Worm (Caenorhabditis elegans) whole organism, mixed stage, embryonic: ENCODE measurements around the gene F54H12.10.
"Not testable (repeated sequence)": the region's sequence is repeated elsewhere in the genome, so short reads cannot be mapped to it uniquely, and the experiment has no call there.

Experiments
- bed-3 ChIP-seq: fragments of 200-800 bp; sonication (Bioruptor generic); optimal IDR thresholded peaks from 3 replicates; lab custom pipeline; 2018; ENCODE audit warnings: mild to moderate bottlenecking, missing genetic modification characterization, moderate library complexity, missing compliant biosample characterization
- blmp-1 ChIP-seq: fragments of 150-350 bp; optimal IDR thresholded peaks from 2 replicates; lab custom pipeline; 2014; ENCODE audit warnings: missing biosample characterization, missing genetic modification characterization
- ceh-39 ChIP-seq: fragments of 150-350 bp; optimal IDR thresholded peaks from 2 replicates; lab custom pipeline; 2014; ENCODE audit warnings: missing biosample characterization, missing genetic modification characterization
- ceh-43 ChIP-seq: fragments of 200-800 bp; sonication (Bioruptor generic); optimal IDR thresholded peaks from 2 replicates; lab custom pipeline; 2018; ENCODE audit warnings: mild to moderate bottlenecking, missing genetic modification characterization, moderate library complexity, missing compliant biosample characterization
- ceh-83 ChIP-seq: fragments of 200-800 bp; sonication (Bioruptor generic); optimal IDR thresholded peaks from 2 replicates; lab custom pipeline; 2018; ENCODE audit warnings: mild to moderate bottlenecking, missing genetic modification characterization, missing compliant biosample characterization
- ces-1 ChIP-seq: fragments of 150-350 bp; optimal IDR thresholded peaks from 2 replicates; lab custom pipeline; 2014; ENCODE audit warnings: missing biosample characterization, missing genetic modification reagents, missing genetic modification characterization
- cnd-1 ChIP-seq: fragments of 200-800 bp; sonication (Bioruptor generic); optimal IDR thresholded peaks from 2 replicates; lab custom pipeline; 2018; ENCODE audit warnings: mild to moderate bottlenecking, missing genetic modification characterization, missing compliant biosample characterization
- drap-1 ChIP-seq: fragments of 200-800 bp; sonication (Bioruptor generic); optimal IDR thresholded peaks from 3 replicates; lab custom pipeline; 2018; ENCODE audit warnings: mild to moderate bottlenecking, missing genetic modification characterization, missing compliant biosample characterization
- elt-1 ChIP-seq: sonication (generic microtip); optimal IDR thresholded peaks from 2 replicates; lab custom pipeline; 2017; ENCODE audit warnings: missing genetic modification characterization, mild to moderate bottlenecking, missing compliant biosample characterization, antibody characterized with exemption, moderate library complexity, borderline replicate concordance; ENCODE audit not compliant: insufficient read depth
- ham-2 ChIP-seq: fragments of 200-800 bp; sonication (Bioruptor generic); optimal IDR thresholded peaks from 2 replicates; lab custom pipeline; 2018; ENCODE audit warnings: mild to moderate bottlenecking, missing genetic modification characterization, missing compliant biosample characterization
- hlh-1 ChIP-seq: fragments of 150-350 bp; optimal IDR thresholded peaks from 2 replicates; lab custom pipeline; 2014; ENCODE audit warnings: missing biosample characterization, missing genetic modification reagents, missing genetic modification characterization
- lin-13 ChIP-seq: fragments of 150-350 bp; optimal IDR thresholded peaks from 2 replicates; lab custom pipeline; 2014; ENCODE audit warnings: missing biosample characterization, missing genetic modification characterization
- lsy-2 ChIP-seq: fragments of 150-350 bp; optimal IDR thresholded peaks from 2 replicates; lab custom pipeline; 2014; ENCODE audit warnings: missing biosample characterization, missing genetic modification characterization
- mab-5 ChIP-seq: fragments of 150-350 bp; optimal IDR thresholded peaks from 2 replicates; lab custom pipeline; 2014; ENCODE audit warnings: missing biosample characterization, missing genetic modification characterization
- mep-1 ChIP-seq: fragments of 150-350 bp; optimal IDR thresholded peaks from 2 replicates; lab custom pipeline; 2017; ENCODE audit warnings: missing biosample characterization, missing genetic modification reagents, missing genetic modification characterization, inconsistent platforms
- mls-2 ChIP-seq: sonication (generic microtip); optimal IDR thresholded peaks from 2 replicates; lab custom pipeline; 2016; ENCODE audit warnings: mild to moderate bottlenecking, missing genetic modification characterization, moderate library complexity, missing compliant biosample characterization
- nhr-12 ChIP-seq: fragments of 150-350 bp; optimal IDR thresholded peaks from 2 replicates; lab custom pipeline; 2014; ENCODE audit warnings: missing biosample characterization, missing genetic modification characterization
- nhr-2 ChIP-seq: fragments of 150-350 bp; optimal IDR thresholded peaks from 2 replicates; lab custom pipeline; 2014; ENCODE audit warnings: missing biosample characterization, missing genetic modification characterization
- nhr-237 ChIP-seq: fragments of 150-350 bp; optimal IDR thresholded peaks from 2 replicates; lab custom pipeline; 2014; ENCODE audit warnings: missing biosample characterization, missing genetic modification characterization
- nhr-28 ChIP-seq: fragments of 150-350 bp; optimal IDR thresholded peaks from 2 replicates; lab custom pipeline; 2014; ENCODE audit warnings: missing biosample characterization, missing genetic modification characterization
- nhr-76 ChIP-seq: sonication (generic microtip); optimal IDR thresholded peaks from 2 replicates; lab custom pipeline; 2017; ENCODE audit warnings: missing biosample characterization, missing genetic modification characterization
- pha-4 ChIP-seq: fragments of 150-350 bp; optimal IDR thresholded peaks from 2 replicates; lab custom pipeline; 2018; ENCODE audit warnings: missing biosample characterization, missing genetic modification reagents, missing genetic modification characterization
- sem-2 ChIP-seq: fragments of 200-800 bp; sonication (Bioruptor generic); optimal IDR thresholded peaks from 2 replicates; lab custom pipeline; 2018; ENCODE audit warnings: mild to moderate bottlenecking, missing genetic modification characterization, missing compliant biosample characterization
- snpc-4 ChIP-seq: fragments of 150-350 bp; optimal IDR thresholded peaks from 2 replicates; lab custom pipeline; 2014; ENCODE audit warnings: missing biosample characterization, missing genetic modification characterization
- sptf-1 ChIP-seq: sonication (generic microtip); optimal IDR thresholded peaks from 2 replicates; lab custom pipeline; 2017; ENCODE audit warnings: mild to moderate bottlenecking, missing genetic modification characterization, moderate library complexity, missing compliant biosample characterization
- tbx-8 ChIP-seq: fragments of 200-800 bp; sonication (Bioruptor generic); optimal IDR thresholded peaks from 2 replicates; lab custom pipeline; 2018; ENCODE audit warnings: mild to moderate bottlenecking, missing genetic modification characterization, moderate library complexity, missing compliant biosample characterization
- unc-62 ChIP-seq: fragments of 150-350 bp; optimal IDR thresholded peaks from 2 replicates; lab custom pipeline; 2014; ENCODE audit warnings: missing biosample characterization, missing genetic modification reagents, missing genetic modification characterization
- zip-8 ChIP-seq: fragments of 150-350 bp; optimal IDR thresholded peaks from 2 replicates; lab custom pipeline; 2014; ENCODE audit warnings: missing biosample characterization, missing genetic modification characterization
- ztf-11 ChIP-seq: fragments of 150-350 bp; optimal IDR thresholded peaks from 2 replicates; lab custom pipeline; 2014; ENCODE audit warnings: missing biosample characterization, missing genetic modification characterization

The F54H12.10 gene

ce11 chrIII:7958922-7959609 is at the start of gene F54H12.10:
TSS of gene F54H12.10 (minus strand) at chrIII:7958972.
- not testable (repeated sequence) for TF ChIP-seq lin-13; snpc-4 (tag; lab: Kevin White, UChicago); blmp-1 (tag; lab: Kevin White, UChicago)

- TF ChIP-seq sem-2: no peak
- no peak for TF ChIP-seq nhr-28 (tag; lab: Kevin White, UChicago)
Measured at ce11 chrIII:8004091-8004490, 45.3 kb upstream of the F54H12.10 start, which contains the start of gene C06G4.6. TSS of gene C06G4.6 (plus strand) at chrIII:8004391.

ce11 chrIII:8001557-8001956 is 42.8 kb upstream of the F54H12.10 start:
- TF ChIP-seq ceh-83: no peak
- TF ChIP-seq ceh-39: no peak
- no peak for TF ChIP-seq elt-1 (tag; lab: Kevin White, UChicago)
- no peak for TF ChIP-seq nhr-76 (tag; lab: Kevin White, UChicago)
- no peak for TF ChIP-seq blmp-1 (tag; lab: Kevin White, UChicago)

- no peak for TF ChIP-seq ceh-39
- TF ChIP-seq nhr-12: no peak
- TF ChIP-seq drap-1 (GFP tag; lab: Kevin White, UChicago): no peak
- no peak for TF ChIP-seq sptf-1 (tag; lab: Kevin White, UChicago)
- no peak for TF ChIP-seq zip-8
- no peak for TF ChIP-seq sem-2
- TF ChIP-seq ceh-83: no peak
- no peak for TF ChIP-seq elt-1 (tag; lab: Kevin White, UChicago)
- TF ChIP-seq nhr-2 (tag; lab: Kevin White, UChicago): no peak
- no peak for TF ChIP-seq ceh-43
- no peak for TF ChIP-seq mls-2
- no peak for TF ChIP-seq ztf-11
Measured at ce11 chrIII:7997447-7998046, 38.8 kb upstream of the F54H12.10 start.

ce11 chrIII:7996353-7996752 is 37.6 kb upstream of the F54H12.10 start, which contains the start of gene npr-17:
TSS of gene npr-17 (minus strand) at chrIII:7996453.
- TF ChIP-seq ztf-11 (no peak), ces-1 (no peak), unc-62 (no peak), lsy-2 (tag; lab: Kevin White, UChicago) (no peak), hlh-1 (tag; lab: Kevin White, UChicago) (no peak), drap-1 (GFP tag; lab: Kevin White, UChicago) (no peak), bed-3 (GFP tag; lab: Kevin White, UChicago) (no peak), cnd-1 (no peak), nhr-237 (tag; lab: Kevin White, UChicago) (no peak)

ce11 chrIII:7986585-7987171 is 27.9 kb upstream of the F54H12.10 start, which contains the start of gene hrpk-2:
TSS of gene hrpk-2 (plus strand) at chrIII:7987121.
- no peak for TF ChIP-seq pha-4 (tag; lab: Kevin White, UChicago)
- TF ChIP-seq hlh-1 (tag; lab: Kevin White, UChicago): no peak
- no peak for TF ChIP-seq ceh-39
- no peak for TF ChIP-seq nhr-237 (tag; lab: Kevin White, UChicago)
- TF ChIP-seq mab-5: no peak
- TF ChIP-seq tbx-8 (GFP tag; lab: Kevin White, UChicago): no peak
- no peak for TF ChIP-seq ham-2
- TF ChIP-seq mep-1 (tag; lab: Kevin White, UChicago): no peak
- TF ChIP-seq snpc-4 (tag; lab: Kevin White, UChicago): no peak
- TF ChIP-seq blmp-1 (tag; lab: Kevin White, UChicago): no peak
